Fruit fly (Drosophila melanogaster) S2 (cell line): ENCODE data around the gene IKKepsilon.

Source experiments
- CG8478 ChIP-seq: fragments of >200 bp; optimal IDR thresholded peaks from 2 replicates; lab custom pipeline; 2018
- CTCF ChIP-seq, 2 experiments: fragments of >200 bp; optimal IDR thresholded peaks; 2 replicates each; lab custom pipeline; 2018

Gene IKKepsilon

DNA sequence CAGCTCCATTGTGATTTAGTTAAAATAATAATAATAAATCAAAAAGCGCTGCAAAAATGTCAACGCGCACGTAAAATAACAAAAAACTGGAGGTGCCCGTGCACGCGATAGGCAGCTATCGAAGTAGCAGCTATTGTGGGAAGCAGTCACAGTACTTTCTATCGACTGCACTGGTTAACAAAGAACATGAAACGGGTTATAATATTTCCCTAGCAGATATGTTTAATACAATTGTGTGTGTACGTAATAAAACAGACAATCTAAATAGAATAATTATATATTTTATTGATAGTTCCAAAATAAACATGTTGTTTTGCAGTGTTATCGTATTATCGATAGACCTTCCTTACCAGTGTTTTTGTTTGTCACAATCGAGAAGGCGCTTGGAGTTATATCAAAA is at the start of gene IKKepsilon, which contains the start of gene CG31678:
Gene IKKepsilon (plus strand): TSS at position 171 of the 400 bp plus-strand sequence.
Gene CG31678 (minus strand): TSS at position 67 of the 400 bp plus-strand sequence.
- TF ChIP-seq CG8478 (lab: Kevin White, UChicago): no peak
- TF ChIP-seq CTCF (optimal IDR thresholded peaks at IDR 0.05; lab: Kevin White, UChicago): no peak

DNA sequence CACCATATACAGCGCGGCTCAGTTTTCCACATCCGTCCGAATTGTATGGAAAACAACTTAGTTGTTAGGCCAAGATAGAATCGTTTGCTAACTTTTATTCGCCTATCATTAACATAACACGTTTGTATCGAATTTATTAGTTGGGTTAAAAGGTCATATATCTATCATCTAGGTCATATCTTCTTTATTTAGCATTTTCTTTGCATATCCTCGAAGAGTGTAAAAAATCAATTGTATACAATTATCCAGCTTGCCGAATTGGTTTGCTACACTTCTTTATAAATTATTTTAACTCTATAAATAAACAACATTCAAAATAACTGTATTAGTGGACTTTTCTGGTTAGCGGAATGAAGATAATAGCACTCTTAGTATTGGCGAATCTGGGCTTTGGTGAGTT is 41.6 kb upstream of the IKKepsilon start, which contains the start of gene CG17472:
Gene CG17472 (plus strand): TSS at position 301 of the 400 bp plus-strand sequence.
- TF ChIP-seq CTCF (optimal IDR thresholded peaks at IDR 0.05; lab: Kevin White, UChicago): no peak
- TF ChIP-seq CG8478 (lab: Kevin White, UChicago): no peak

DNA sequence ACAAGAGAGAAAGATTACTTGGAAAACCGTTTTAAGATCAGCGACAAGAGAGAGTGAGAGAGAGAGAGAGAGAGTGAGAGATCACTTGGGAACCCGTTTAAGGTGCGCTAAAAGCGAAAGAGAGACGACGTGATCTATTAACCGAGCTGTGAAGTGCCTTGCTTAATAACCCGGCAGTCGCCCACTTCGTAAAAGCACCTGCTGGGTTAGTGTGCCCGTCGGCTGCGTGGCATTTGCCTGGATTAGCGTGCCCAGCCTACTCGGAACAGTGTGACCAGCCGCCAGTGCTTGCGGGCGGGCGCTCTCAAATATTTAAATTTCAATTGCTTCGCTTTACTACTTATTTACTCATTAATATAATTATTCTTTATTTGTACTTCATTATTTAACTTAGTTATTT is 37.4 kb upstream of the IKKepsilon start:
- no peak for TF ChIP-seq CTCF (optimal IDR thresholded peaks at IDR 0.05; lab: Kevin White, UChicago)
- no peak for TF ChIP-seq CG8478 (lab: Kevin White, UChicago)

- TF ChIP-seq CG8478 (lab: Kevin White, UChicago) (no peak), CTCF (optimal IDR thresholded peaks at IDR 0.05; lab: Kevin White, UChicago) (no peak)
Measured at dm6 chr2L:20639821-20640220, 36.0 kb upstream of the IKKepsilon start, which contains the start of gene CG31680. Gene CG31680, plus strand, starts transcription at chr2L:20640121.

DNA sequence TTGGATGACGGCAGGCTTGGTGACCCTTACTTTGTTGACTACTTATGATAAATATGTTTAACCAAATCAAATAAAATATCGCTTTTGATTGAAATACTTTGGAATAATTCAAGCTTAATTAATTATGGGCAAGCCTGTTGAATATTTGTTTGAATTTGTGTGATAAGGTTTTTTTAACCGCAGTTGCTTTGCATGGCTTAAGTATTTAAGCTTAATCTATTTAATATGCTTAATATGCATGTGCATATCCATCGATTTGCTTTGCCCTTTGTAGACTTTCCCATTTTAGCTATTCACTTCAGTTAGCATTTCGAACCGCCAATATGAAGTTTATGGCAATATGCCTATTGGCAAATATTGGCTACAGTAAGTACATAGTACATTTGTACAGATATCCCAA is 35.2 kb upstream of the IKKepsilon start, which contains the start of gene Sfp38D:
Gene Sfp38D (plus strand): TSS at position 301 of the 400 bp plus-strand sequence.
- TF ChIP-seq CTCF (optimal IDR thresholded peaks at IDR 0.05; lab: Kevin White, UChicago) (no peak), CG8478 (lab: Kevin White, UChicago) (no peak)

- TF ChIP-seq CG8478 (lab: Kevin White, UChicago) (no peak), CTCF (optimal IDR thresholded peaks at IDR 0.05; lab: Kevin White, UChicago) (no peak)
Measured at dm6 chr2L:20643144-20643543, 32.7 kb upstream of the IKKepsilon start, which contains the start of gene CG17470. Gene CG17470, minus strand, starts transcription at chr2L:20643244.

dm6 chr2L:20645394-20645869 is 30.4 kb upstream of the IKKepsilon start, which contains the start of the genes phr6-4 and CG2608:
Gene phr6-4, minus strand, starts transcription at chr2L:20645791.
Gene CG2608, plus strand, starts transcription at chr2L:20645822.
- TF ChIP-seq CTCF (optimal IDR thresholded peaks at IDR 0.05; lab: Kevin White, UChicago) (no peak), CG8478 (lab: Kevin White, UChicago) (no peak)

dm6 chr2L:20647240-20647908 is 28.5 kb upstream of the IKKepsilon start:
- no peak for TF ChIP-seq CG8478 (lab: Kevin White, UChicago)
- peak in 1 of 2 experiments; percentile 26 for TF ChIP-seq CTCF (optimal IDR thresholded peaks at IDR 0.05; lab: Kevin White, UChicago)

DNA sequence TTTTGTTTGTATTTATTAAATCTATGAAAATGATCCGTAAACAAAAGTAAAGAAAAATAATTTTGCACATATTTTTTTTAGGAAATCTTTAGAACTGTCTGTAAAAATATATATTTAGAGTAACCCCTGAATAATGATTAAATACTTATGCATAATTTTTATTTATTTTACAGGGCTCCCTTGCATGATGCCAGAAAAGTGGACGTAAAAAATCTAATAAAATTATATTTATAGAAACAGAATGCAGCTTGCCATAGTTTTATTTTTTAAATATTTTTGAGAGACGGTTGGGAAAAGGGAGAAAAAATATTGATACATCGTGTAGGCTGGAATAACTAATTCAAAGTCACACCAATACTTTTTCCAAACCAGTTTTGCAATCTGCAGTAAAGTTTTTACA is 27.2 kb upstream of the IKKepsilon start, which contains the start of gene CG18810:
Gene CG18810 (plus strand): TSS at position 301 of the 400 bp plus-strand sequence.
- TF ChIP-seq CTCF (optimal IDR thresholded peaks at IDR 0.05; lab: Kevin White, UChicago) (no peak), CG8478 (lab: Kevin White, UChicago) (no peak)

dm6 chr2L:20649891-20650290 is 26.0 kb upstream of the IKKepsilon start, which contains the start of gene CG2611:
Gene CG2611, plus strand, starts transcription at chr2L:20650189.
- TF ChIP-seq CTCF (optimal IDR thresholded peaks at IDR 0.05; lab: Kevin White, UChicago) (no peak), CG8478 (lab: Kevin White, UChicago) (no peak)

DNA sequence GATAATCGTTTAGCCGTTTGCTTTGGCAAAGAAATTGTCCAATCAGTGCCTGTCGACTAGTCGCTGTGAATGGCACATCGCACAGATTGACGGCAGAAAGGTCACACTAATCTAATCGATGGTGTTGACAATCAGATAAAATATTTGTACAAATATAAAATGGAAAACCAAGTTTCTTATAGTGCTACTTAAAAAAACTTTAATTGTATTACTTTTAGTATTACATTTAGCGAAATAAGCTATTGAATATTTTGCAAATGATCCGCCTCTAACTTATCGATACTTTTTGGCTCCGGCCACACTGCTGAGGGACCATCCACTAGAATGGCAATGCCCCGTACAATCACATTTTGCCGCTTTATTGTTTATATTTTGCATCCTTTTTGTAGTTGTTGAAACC is 19.7 kb upstream of the IKKepsilon start, which contains the start of the genes brun and CG2614:
Gene brun (minus strand): TSS at position 69 of the 400 bp plus-strand sequence.
Gene CG2614 (plus strand): TSS at position 317 of the 400 bp plus-strand sequence.
- TF ChIP-seq CG8478 (lab: Kevin White, UChicago): no peak
- TF ChIP-seq CTCF (optimal IDR thresholded peaks at IDR 0.05; lab: Kevin White, UChicago): no peak

- no peak for TF ChIP-seq CG8478 (lab: Kevin White, UChicago)
- TF ChIP-seq CTCF (optimal IDR thresholded peaks at IDR 0.05; lab: Kevin White, UChicago): no peak
Measured at dm6 chr2L:20661071-20661470, 14.8 kb upstream of the IKKepsilon start.

dm6 chr2L:20664428-20664827 is 11.4 kb upstream of the IKKepsilon start:
- no peak for TF ChIP-seq CTCF (optimal IDR thresholded peaks at IDR 0.05; lab: Kevin White, UChicago)
- TF ChIP-seq CG8478 (lab: Kevin White, UChicago): no peak

dm6 chr2L:20671212-20671611 is 4.6 kb upstream of the IKKepsilon start:
- TF ChIP-seq CG8478 (lab: Kevin White, UChicago) (no peak), CTCF (optimal IDR thresholded peaks at IDR 0.05; lab: Kevin White, UChicago) (no peak)
